Worm (Caenorhabditis elegans) whole organism, L2 larva: ENCODE measurements around the gene srh-251.

ENCODE experiments used
- C34F6.9 ChIP-seq: fragments of 150-350 bp; optimal IDR thresholded peaks from 2 replicates; lab custom pipeline; 2014; ENCODE audit warnings: missing biosample characterization, missing genetic modification characterization
- F13H6.1 ChIP-seq: sonication (generic microtip); optimal IDR thresholded peaks from 2 replicates; lab custom pipeline; 2016; ENCODE audit warnings: missing genetic modification characterization, missing compliant biosample characterization
- R02D3.7 ChIP-seq: fragments of 150-350 bp; optimal IDR thresholded peaks from 2 replicates; lab custom pipeline; 2014; ENCODE audit warnings: missing biosample characterization, missing genetic modification characterization
- ZK546.5 ChIP-seq: sonication (generic microtip); optimal IDR thresholded peaks from 2 replicates; lab custom pipeline; 2017; ENCODE audit warnings: missing biosample characterization, missing genetic modification characterization
- alr-1 ChIP-seq: fragments of 150-350 bp; optimal IDR thresholded peaks from 2 replicates; lab custom pipeline; 2014; ENCODE audit warnings: missing biosample characterization, missing genetic modification characterization
- aly-2 ChIP-seq: fragments of 150-350 bp; optimal IDR thresholded peaks from 2 replicates; lab custom pipeline; 2014; ENCODE audit warnings: missing biosample characterization, missing genetic modification characterization
- ama-1 ChIP-seq: fragments of 150-350 bp; optimal IDR thresholded peaks from 2 replicates; lab custom pipeline; 2018; ENCODE audit warnings: inconsistent platforms
- blmp-1 ChIP-seq: sonication (generic microtip); optimal IDR thresholded peaks from 2 replicates; lab custom pipeline; 2017; ENCODE audit warnings: missing genetic modification characterization, mild to moderate bottlenecking, missing compliant biosample characterization, antibody characterized with exemption, moderate library complexity; ENCODE audit not compliant: insufficient read depth
- ceh-82 ChIP-seq: fragments of 150-350 bp; optimal IDR thresholded peaks from 2 replicates; lab custom pipeline; 2014; ENCODE audit warnings: missing biosample characterization, missing genetic modification characterization
- crh-2 ChIP-seq: sonication (generic microtip); optimal IDR thresholded peaks from 2 replicates; lab custom pipeline; 2017; ENCODE audit warnings: missing biosample characterization, missing genetic modification characterization
- dmd-4 ChIP-seq: sonication (generic microtip); optimal IDR thresholded peaks from 2 replicates; lab custom pipeline; 2017; ENCODE audit warnings: missing biosample characterization, missing genetic modification characterization
- elt-1 ChIP-seq: fragments of 150-350 bp; optimal IDR thresholded peaks from 2 replicates; lab custom pipeline; 2014; ENCODE audit warnings: missing biosample characterization, missing genetic modification characterization
- lin-11 ChIP-seq: fragments of 150-350 bp; sonication (generic microtip); optimal IDR thresholded peaks from 2 replicates; lab custom pipeline; 2014; ENCODE audit warnings: missing biosample characterization, missing genetic modification characterization, inconsistent platforms, mixed read lengths
- lin-13 ChIP-seq: fragments of 150-350 bp; optimal IDR thresholded peaks from 2 replicates; lab custom pipeline; 2014; ENCODE audit warnings: missing biosample characterization, missing genetic modification reagents, missing genetic modification characterization
- lin-39 ChIP-seq: fragments of 150-350 bp; optimal IDR thresholded peaks from 2 replicates; lab custom pipeline; 2014; ENCODE audit warnings: missing biosample characterization, missing genetic modification reagents, missing genetic modification characterization
- lsy-2 ChIP-seq, 2 experiments: fragments of 150-350 bp in 1 of 2; sonication (generic microtip) in 1 of 2; optimal IDR thresholded peaks; 2 replicates each; lab custom pipeline; 2014 to 2017; ENCODE audit warnings: missing biosample characterization in 2 of 2, missing genetic modification characterization in 2 of 2
- mdl-1 ChIP-seq, 2 experiments: fragments of 150-350 bp in 1 of 2; sonication (generic microtip) in 1 of 2; optimal IDR thresholded peaks; 2 replicates each; lab custom pipeline; 2017; ENCODE audit warnings: missing biosample characterization in 2 of 2, missing genetic modification characterization in 2 of 2
- nhr-10 ChIP-seq: sonication (generic microtip); optimal IDR thresholded peaks from 2 replicates; lab custom pipeline; 2017; ENCODE audit warnings: missing biosample characterization, missing genetic modification characterization
- nhr-11 ChIP-seq: fragments of 150-350 bp; optimal IDR thresholded peaks from 2 replicates; lab custom pipeline; 2014; ENCODE audit warnings: missing biosample characterization, missing genetic modification characterization
- nhr-21 ChIP-seq: fragments of 150-350 bp; optimal IDR thresholded peaks from 2 replicates; lab custom pipeline; 2014; ENCODE audit warnings: missing biosample characterization, missing genetic modification characterization
- nhr-23 ChIP-seq: fragments of 150-350 bp; optimal IDR thresholded peaks from 2 replicates; lab custom pipeline; 2014; ENCODE audit warnings: missing biosample characterization, missing genetic modification reagents, missing genetic modification characterization
- nhr-237 ChIP-seq: fragments of 150-350 bp; optimal IDR thresholded peaks from 2 replicates; lab custom pipeline; 2014; ENCODE audit warnings: missing biosample characterization, missing genetic modification characterization
- nhr-25 ChIP-seq: fragments of 150-350 bp; sonication (generic microtip); optimal IDR thresholded peaks from 3 replicates; lab custom pipeline; 2014; ENCODE audit warnings: missing biosample characterization, missing genetic modification characterization
- nhr-6 ChIP-seq: fragments of 150-350 bp; optimal IDR thresholded peaks from 2 replicates; lab custom pipeline; 2014; ENCODE audit warnings: missing biosample characterization, missing genetic modification characterization
- nhr-77 ChIP-seq: fragments of 150-350 bp; optimal IDR thresholded peaks from 2 replicates; lab custom pipeline; 2014; ENCODE audit warnings: missing biosample characterization, missing genetic modification characterization
- sem-4 ChIP-seq: fragments of 150-350 bp; optimal IDR thresholded peaks from 2 replicates; lab custom pipeline; 2014; ENCODE audit warnings: missing biosample characterization, missing genetic modification reagents, missing genetic modification characterization
- skn-1 ChIP-seq: sonication (generic microtip); optimal IDR thresholded peaks from 2 replicates; lab custom pipeline; 2017; ENCODE audit warnings: missing biosample characterization, missing genetic modification characterization
- sma-9 ChIP-seq, 2 experiments: fragments of 150-350 bp in 1 of 2; sonication (generic microtip) in 1 of 2; optimal IDR thresholded peaks; 2 replicates each; lab custom pipeline; 2014 to 2016; ENCODE audit warnings: missing genetic modification characterization in 2 of 2, mild to moderate bottlenecking in 1 of 2, missing biosample characterization in 1 of 2, missing compliant biosample characterization in 1 of 2, missing genetic modification reagents in 1 of 2, moderate library complexity in 1 of 2
- snpc-4 ChIP-seq: fragments of 150-350 bp; optimal IDR thresholded peaks from 2 replicates; lab custom pipeline; 2014; ENCODE audit warnings: missing biosample characterization, missing genetic modification characterization
- unc-39 ChIP-seq: fragments of 150-350 bp; optimal IDR thresholded peaks from 2 replicates; lab custom pipeline; 2014; ENCODE audit warnings: missing biosample characterization, missing genetic modification characterization
- unc-55 ChIP-seq: fragments of 150-350 bp; sonication (generic microtip); optimal IDR thresholded peaks from 3 replicates; lab custom pipeline; 2014; ENCODE audit warnings: missing biosample characterization, missing genetic modification reagents, missing genetic modification characterization
- ztf-1 ChIP-seq: fragments of 200-800 bp; sonication (Bioruptor generic); conservative IDR thresholded peaks from 2 replicates; pipeline ENCODE4 v1.3.6; 2022; ENCODE audit warnings: missing genetic modification characterization, missing compliant biosample characterization
- ztf-4 ChIP-seq: fragments of 150-350 bp; optimal IDR thresholded peaks from 2 replicates; lab custom pipeline; 2014; ENCODE audit warnings: missing biosample characterization, missing genetic modification characterization

srh-251 gene

ce11 chrV:15347292-15347691 is 32.4 kb downstream of the srh-251 start, which contains the start of gene C29F3.3:
Gene C29F3.3, minus strand, starts transcription at chrV:15347392.
- TF ChIP-seq F13H6.1 (tag; lab: Kevin White, UChicago) (no peak), unc-55 (GFP tag; lab: Kevin White, UChicago) (no peak), C34F6.9 (tag; lab: Kevin White, UChicago) (no peak), R02D3.7 (tag; lab: Kevin White, UChicago) (no peak), lin-39 (tag; lab: Kevin White, UChicago) (no peak), nhr-23 (tag; lab: Kevin White, UChicago) (no peak), nhr-21 (tag; lab: Kevin White, UChicago) (no peak)

- no peak for TF ChIP-seq ZK546.5
- TF ChIP-seq sma-9 (GFP tag; optimal IDR thresholded peaks at IDR 0.05; lab: Kevin White, UChicago), result no peak
- no peak for TF ChIP-seq sma-9 (tag; optimal IDR thresholded peaks at IDR 0.05; lab: Kevin White, UChicago)
- no peak for TF ChIP-seq C34F6.9 (tag; lab: Kevin White, UChicago)
- no peak for TF ChIP-seq skn-1 (tag; lab: Kevin White, UChicago)
- TF ChIP-seq ztf-4 (tag; lab: Kevin White, UChicago), result no peak
- TF ChIP-seq sem-4 (tag; lab: Kevin White, UChicago), result no peak
Measured at ce11 chrV:15344481-15344880, 35.2 kb downstream of the srh-251 start, which contains the start of gene wrt-8. Gene wrt-8, minus strand, starts transcription at chrV:15344581.

- TF ChIP-seq F13H6.1 (tag; lab: Kevin White, UChicago) (no peak), crh-2 (tag; lab: Kevin White, UChicago) (no peak), lin-11 (tag; lab: Kevin White, UChicago) (no peak), snpc-4 (no peak), blmp-1 (tag; lab: Kevin White, UChicago) (no peak), elt-1 (tag; lab: Kevin White, UChicago) (no peak), nhr-23 (tag; lab: Kevin White, UChicago) (no peak), aly-2 (tag; lab: Kevin White, UChicago) (no peak), R02D3.7 (tag; lab: Kevin White, UChicago) (no peak), nhr-10 (tag; lab: Kevin White, UChicago) (no peak), lsy-2 (tag; optimal IDR thresholded peaks at IDR 0.05; lab: Kevin White, UChicago) (no peak), alr-1 (tag; lab: Kevin White, UChicago) (no peak), lin-39 (tag; lab: Kevin White, UChicago) (no peak), nhr-11 (tag; lab: Kevin White, UChicago) (no peak), mdl-1 (tag; optimal IDR thresholded peaks at IDR 0.05; lab: Kevin White, UChicago) (no peak), nhr-6 (tag; lab: Kevin White, UChicago) (no peak), ama-1 (lab: Kevin White, UChicago) (no peak), nhr-77 (tag; lab: Kevin White, UChicago) (no peak), unc-39 (tag; lab: Kevin White, UChicago) (no peak), dmd-4 (tag; lab: Kevin White, UChicago) (no peak)
Measured at ce11 chrV:15341404-15341803, 38.3 kb downstream of the srh-251 start, which contains the start of gene clec-229. Gene clec-229, minus strand, starts transcription at chrV:15341504.

ce11 chrV:15339363-15339762 is 40.4 kb downstream of the srh-251 start, which contains the start of gene clec-228:
Gene clec-228, minus strand, starts transcription at chrV:15339463.
- TF ChIP-seq crh-2 (tag; lab: Kevin White, UChicago) (no peak), ceh-82 (no peak), nhr-237 (tag; lab: Kevin White, UChicago) (no peak), nhr-25 (no peak), ztf-1 (GFP tag; lab: Robert Waterston, UW) (no peak), unc-39 (tag; lab: Kevin White, UChicago) (no peak), lsy-2 (tag; optimal IDR thresholded peaks at IDR 0.05; lab: Kevin White, UChicago) (no peak), blmp-1 (tag; lab: Kevin White, UChicago) (no peak), snpc-4 (no peak), lin-13 (GFP tag; lab: Kevin White, UChicago) (no peak), lin-11 (tag; lab: Kevin White, UChicago) (no peak), ztf-4 (tag; lab: Kevin White, UChicago) (no peak), aly-2 (tag; lab: Kevin White, UChicago) (no peak), ZK546.5 (no peak), skn-1 (tag; lab: Kevin White, UChicago) (no peak)
- TF ChIP-seq, all 48 proteins: peak for 0
